Worm (Caenorhabditis elegans) whole organism, midembryonic: ENCODE results near the gene mes-1.

Experiments
- T22C8.4 ChIP-seq: fragments of 200-800 bp; sonication (Bioruptor generic); IDR thresholded peaks from 2 replicates; pipeline ENCODE4 v1.3.6; 2022; ENCODE audit warnings: missing genetic modification characterization, missing compliant biosample characterization
- cog-1 ChIP-seq: sonication (generic microtip); optimal IDR thresholded peaks from 2 replicates; lab custom pipeline; 2016; ENCODE audit warnings: missing genetic modification characterization, missing compliant biosample characterization
- flt-1 ChIP-seq: fragments of 200-800 bp; sonication (Bioruptor generic); IDR thresholded peaks from 2 replicates; pipeline ENCODE4 v1.3.6; 2022; ENCODE audit warnings: missing genetic modification characterization, missing compliant biosample characterization
- klf-2 ChIP-seq: fragments of 200-800 bp; sonication (Bioruptor generic); conservative IDR thresholded peaks from 2 replicates; pipeline ENCODE4 v1.3.6; 2022; ENCODE audit warnings: missing genetic modification reagents, missing genetic modification characterization, missing compliant biosample characterization
- med-1 ChIP-seq: sonication (generic microtip); optimal IDR thresholded peaks from 2 replicates; lab custom pipeline; 2017; ENCODE audit warnings: missing genetic modification characterization, mild to moderate bottlenecking, missing compliant biosample characterization, antibody characterized with exemption, missing genetic modification reagents; ENCODE audit not compliant: insufficient read depth
- ref-1 ChIP-seq: fragments of 200-800 bp; sonication (Bioruptor generic); conservative IDR thresholded peaks from 2 replicates; pipeline ENCODE4 v1.3.6; 2022; ENCODE audit warnings: missing genetic modification reagents, missing genetic modification characterization, missing compliant biosample characterization
- tab-1 ChIP-seq: fragments of 200-800 bp; sonication (Bioruptor generic); IDR thresholded peaks from 2 replicates; pipeline ENCODE4 v1.3.6; 2022; ENCODE audit warnings: missing genetic modification characterization, missing compliant biosample characterization
- ztf-23 ChIP-seq: fragments of 200-800 bp; sonication (Bioruptor generic); IDR thresholded peaks from 2 replicates; pipeline ENCODE4 v1.3.6; 2022; ENCODE audit warnings: missing genetic modification reagents, missing genetic modification characterization, missing compliant biosample characterization
- ztf-29 ChIP-seq: fragments of 200-800 bp; sonication (Bioruptor generic); IDR thresholded peaks from 2 replicates; pipeline ENCODE4 v1.3.6; 2022; ENCODE audit warnings: missing genetic modification reagents, missing genetic modification characterization, missing compliant biosample characterization

mes-1 gene

ce11 chrX:11843363-11843762 lies 13.9 kb upstream of the mes-1 start, which contains the start of gene F54F7.2:
Gene F54F7.2, plus strand, starts transcription at chrX:11843663.
- TF ChIP-seq T22C8.4 (GFP tag; lab: Robert Waterston, UW) (no peak), flt-1 (no peak), ref-1 (GFP tag; lab: Robert Waterston, UW) (no peak), med-1 (no peak), cog-1 (no peak), klf-2 (GFP tag; lab: Robert Waterston, UW) (no peak), ztf-23 (GFP tag; lab: Robert Waterston, UW) (no peak), tab-1 (GFP tag; lab: Robert Waterston, UW) (no peak), ztf-29 (GFP tag; lab: Robert Waterston, UW) (no peak)

ce11 chrX:11848618-11849017 lies 8.7 kb upstream of the mes-1 start, which contains the start of gene F54F7.9:
Gene F54F7.9, minus strand, starts transcription at chrX:11848718.
- TF ChIP-seq flt-1: no peak

ce11 chrX:11850082-11850481 lies 7.2 kb upstream of the mes-1 start, which contains the start of gene F54F7.3:
Gene F54F7.3, minus strand, starts transcription at chrX:11850182.
- TF ChIP-seq med-1: no peak
- no peak for TF ChIP-seq klf-2 (GFP tag; lab: Robert Waterston, UW)
- TF ChIP-seq ztf-23 (GFP tag; lab: Robert Waterston, UW): no peak
- TF ChIP-seq flt-1: no peak
- TF ChIP-seq tab-1 (GFP tag; lab: Robert Waterston, UW): no peak
- TF ChIP-seq cog-1: no peak
- TF ChIP-seq ztf-29 (GFP tag; lab: Robert Waterston, UW): no peak
- TF ChIP-seq ref-1 (GFP tag; lab: Robert Waterston, UW): no peak
- no peak for TF ChIP-seq T22C8.4 (GFP tag; lab: Robert Waterston, UW)

ce11 chrX:11850572-11850971 lies 6.7 kb upstream of the mes-1 start, which contains the start of gene F54F7.14:
Gene F54F7.14, plus strand, starts transcription at chrX:11850872.
- TF ChIP-seq med-1 (no peak), T22C8.4 (GFP tag; lab: Robert Waterston, UW) (no peak), klf-2 (GFP tag; lab: Robert Waterston, UW) (no peak), ref-1 (GFP tag; lab: Robert Waterston, UW) (no peak), tab-1 (GFP tag; lab: Robert Waterston, UW) (no peak), flt-1 (no peak), cog-1 (no peak), ztf-23 (GFP tag; lab: Robert Waterston, UW) (no peak)

- TF ChIP-seq ref-1 (GFP tag; lab: Robert Waterston, UW) (no peak), med-1 (no peak), tab-1 (GFP tag; lab: Robert Waterston, UW) (no peak), flt-1 (no peak), cog-1 (no peak), ztf-29 (GFP tag; lab: Robert Waterston, UW) (no peak), ztf-23 (GFP tag; lab: Robert Waterston, UW) (no peak), T22C8.4 (GFP tag; lab: Robert Waterston, UW) (no peak)
Observed at ce11 chrX:11852494-11852893, 4.8 kb upstream of the mes-1 start, which contains the start of gene xtr-1. Gene xtr-1, plus strand, starts transcription at chrX:11852794.

ce11 chrX:11854432-11854831 lies 2.8 kb upstream of the mes-1 start:
- TF ChIP-seq ref-1 (GFP tag; lab: Robert Waterston, UW): no peak
- no peak for TF ChIP-seq med-1
- TF ChIP-seq T22C8.4 (GFP tag; lab: Robert Waterston, UW): no peak
- no peak for TF ChIP-seq flt-1
- TF ChIP-seq klf-2 (GFP tag; lab: Robert Waterston, UW): no peak
- no peak for TF ChIP-seq cog-1
- TF ChIP-seq ztf-23 (GFP tag; lab: Robert Waterston, UW): no peak
- TF ChIP-seq tab-1 (GFP tag; lab: Robert Waterston, UW): no peak

DNA sequence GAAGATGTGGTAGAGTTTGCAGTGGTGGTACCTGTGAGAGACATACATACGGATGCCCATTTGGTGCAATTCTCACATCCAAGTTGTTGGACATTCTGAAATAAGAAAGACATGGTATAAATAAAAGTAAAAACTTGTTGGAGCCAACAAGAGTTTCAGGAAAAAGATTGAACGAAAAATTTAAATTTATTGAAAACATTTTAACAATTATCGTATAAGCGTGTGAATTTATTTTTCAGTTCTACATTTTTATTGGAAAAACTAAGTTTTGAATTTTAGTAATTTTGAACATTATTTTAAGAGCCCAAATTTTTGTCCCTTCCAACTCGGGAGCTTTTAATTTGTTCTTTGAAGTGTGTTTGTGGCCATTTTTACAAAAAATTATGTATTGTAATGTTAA lies 2.4 kb upstream of the mes-1 start, which contains the start of gene F54F7.8:
Gene F54F7.8, minus strand, starts transcription at position 101 of the 400 bp plus-strand sequence.
- TF ChIP-seq ztf-23 (GFP tag; lab: Robert Waterston, UW) (no peak), med-1 (no peak), ztf-29 (GFP tag; lab: Robert Waterston, UW) (no peak), T22C8.4 (GFP tag; lab: Robert Waterston, UW) (no peak), flt-1 (no peak), klf-2 (GFP tag; lab: Robert Waterston, UW) (no peak), cog-1 (no peak), ref-1 (GFP tag; lab: Robert Waterston, UW) (no peak), tab-1 (GFP tag; lab: Robert Waterston, UW) (no peak)

- TF ChIP-seq klf-2 (GFP tag; lab: Robert Waterston, UW): no peak
- TF ChIP-seq flt-1: no peak
- TF ChIP-seq ref-1 (GFP tag; lab: Robert Waterston, UW): no peak
- TF ChIP-seq ztf-23 (GFP tag; lab: Robert Waterston, UW): no peak
- no peak for TF ChIP-seq T22C8.4 (GFP tag; lab: Robert Waterston, UW)
- TF ChIP-seq tab-1 (GFP tag; lab: Robert Waterston, UW): no peak
- TF ChIP-seq cog-1: no peak
- no peak for TF ChIP-seq med-1
- no peak for TF ChIP-seq ztf-29 (GFP tag; lab: Robert Waterston, UW)
Observed at ce11 chrX:11856214-11856613, 1.1 kb upstream of the mes-1 start.

DNA sequence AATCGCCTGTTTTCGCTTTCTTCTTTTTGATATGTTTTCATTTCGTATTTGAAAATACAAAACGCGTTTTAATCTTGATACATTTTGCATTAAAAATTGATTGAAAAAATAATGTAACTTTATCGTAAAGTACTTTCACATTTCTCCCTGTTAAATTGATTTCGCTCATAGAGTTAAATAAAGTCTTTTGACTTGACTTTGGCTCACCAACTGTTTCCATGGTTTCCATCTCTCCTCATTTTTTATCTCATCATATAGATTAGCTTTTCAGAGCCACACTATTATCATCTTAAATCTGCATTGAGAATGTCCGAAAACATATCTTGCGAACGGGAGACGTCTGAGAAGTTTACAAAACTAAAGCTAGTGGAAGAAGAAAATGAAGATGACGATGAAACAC lies 6.0 kb downstream of the mes-1 start, which contains the start of gene F54F7.10:
Gene F54F7.10, plus strand, starts transcription at position 301 of the 400 bp plus-strand sequence.
- TF ChIP-seq flt-1 (no peak), T22C8.4 (GFP tag; lab: Robert Waterston, UW) (no peak), ztf-23 (GFP tag; lab: Robert Waterston, UW) (no peak), tab-1 (GFP tag; lab: Robert Waterston, UW) (no peak), cog-1 (no peak), klf-2 (GFP tag; lab: Robert Waterston, UW) (no peak), ztf-29 (GFP tag; lab: Robert Waterston, UW) (no peak), ref-1 (GFP tag; lab: Robert Waterston, UW) (no peak), med-1 (no peak)

DNA sequence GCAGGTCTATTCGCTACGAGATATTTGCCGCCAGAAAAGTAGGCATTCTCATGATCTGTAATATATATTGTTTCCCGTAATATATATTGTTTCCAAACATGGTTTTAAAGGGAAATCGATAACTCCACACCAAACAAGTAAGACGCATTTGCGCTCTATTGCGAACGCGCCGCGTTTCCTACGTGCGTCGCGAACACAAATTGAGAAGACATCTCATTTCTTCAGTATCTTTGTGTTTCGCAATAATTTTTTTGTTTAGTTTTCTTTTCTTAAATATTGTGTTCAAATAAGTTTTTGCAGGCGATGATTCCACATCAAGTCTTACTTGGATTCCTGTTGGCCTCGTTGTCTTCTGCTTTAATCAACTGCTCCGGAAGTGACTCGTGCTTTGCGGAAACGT lies 7.8 kb downstream of the mes-1 start, which contains the start of gene F54F7.6:
Gene F54F7.6, plus strand, starts transcription at position 301 of the 400 bp plus-strand sequence.
- TF ChIP-seq T22C8.4 (GFP tag; lab: Robert Waterston, UW): no peak
- TF ChIP-seq ztf-23 (GFP tag; lab: Robert Waterston, UW): no peak
- no peak for TF ChIP-seq med-1
- TF ChIP-seq cog-1: no peak
- no peak for TF ChIP-seq ztf-29 (GFP tag; lab: Robert Waterston, UW)
- no peak for TF ChIP-seq ref-1 (GFP tag; lab: Robert Waterston, UW)
- TF ChIP-seq flt-1: no peak
- TF ChIP-seq tab-1 (GFP tag; lab: Robert Waterston, UW): no peak
- no peak for TF ChIP-seq klf-2 (GFP tag; lab: Robert Waterston, UW)
